Fruit fly (Drosophila melanogaster) whole organism, embryonic: ENCODE data around the gene Rpp30.
A peak's percentile ranks its signal among the peaks of the same experiment; 100 is the strongest.

Experiments used
- Aef1 ChIP-seq: fragments of 200-800 bp; sonication (Bioruptor generic); IDR thresholded peaks from 3 replicates; pipeline ENCODE4 v1.3.6; 2022; ENCODE audit warnings: missing biosample characterization, missing genetic modification characterization
- Antp ChIP-seq: fragments of 200-800 bp; sonication (Bioruptor generic); optimal IDR thresholded peaks from 3 replicates; lab custom pipeline; 2016; ENCODE audit warnings: missing biosample characterization, missing genetic modification characterization
- B-H1 ChIP-seq: fragments of 200-800 bp; sonication (Bioruptor generic); IDR thresholded peaks from 3 replicates; pipeline ENCODE4 v1.3.6; 2022; ENCODE audit warnings: missing biosample characterization, missing genetic modification characterization
- CG10267 ChIP-seq: fragments of 200-800 bp; sonication (Bioruptor generic); optimal IDR thresholded peaks from 2 replicates; lab custom pipeline; 2018; ENCODE audit warnings: missing biosample characterization, mild to moderate bottlenecking, missing genetic modification characterization, moderate library complexity
- CG10321 ChIP-seq: fragments of 200-800 bp; sonication (Bioruptor generic); IDR thresholded peaks from 2 replicates; pipeline ENCODE4 v1.3.6; 2022; ENCODE audit warnings: missing biosample characterization, missing genetic modification characterization
- CG10543 ChIP-seq: fragments of 200-800 bp; sonication (Bioruptor generic); optimal IDR thresholded peaks from 3 replicates; lab custom pipeline; 2017; ENCODE audit warnings: missing biosample characterization, mild to moderate bottlenecking, missing genetic modification characterization, moderate library complexity
- CG11560 ChIP-seq: fragments of 200-800 bp; sonication (Bioruptor generic); IDR thresholded peaks from 3 replicates; pipeline ENCODE4 v1.3.6; 2022; ENCODE audit warnings: missing biosample characterization, missing genetic modification characterization
- CG12071 ChIP-seq: fragments of 200-800 bp; sonication (Bioruptor generic); optimal IDR thresholded peaks from 3 replicates; lab custom pipeline; 2018; ENCODE audit warnings: missing biosample characterization, mild to moderate bottlenecking, missing genetic modification characterization
- CG12659 ChIP-seq: fragments of 200-800 bp; sonication (Bioruptor generic); optimal IDR thresholded peaks from 3 replicates; lab custom pipeline; 2017; ENCODE audit warnings: mild to moderate bottlenecking, missing biosample characterization, missing genetic modification reagents, missing genetic modification characterization
- CG13775 ChIP-seq: fragments of 200-800 bp; sonication (Bioruptor generic); optimal IDR thresholded peaks from 3 replicates; lab custom pipeline; 2017; ENCODE audit warnings: missing biosample characterization, mild to moderate bottlenecking, missing genetic modification characterization
- CG14441 ChIP-seq: fragments of 200-800 bp; sonication (Bioruptor generic); IDR thresholded peaks from 2 replicates; pipeline ENCODE4 v1.3.6; 2022; ENCODE audit warnings: missing biosample characterization, missing genetic modification characterization
- CG14710 ChIP-seq: fragments of 200-800 bp; sonication (Bioruptor generic); optimal IDR thresholded peaks from 3 replicates; lab custom pipeline; 2019; ENCODE audit warnings: missing biosample characterization, mild to moderate bottlenecking, missing genetic modification characterization, moderate library complexity
- CG16813 ChIP-seq: fragments of 200-800 bp; sonication (Bioruptor generic); IDR thresholded peaks from 3 replicates; pipeline ENCODE4 v1.3.6; 2022; ENCODE audit warnings: missing biosample characterization, missing genetic modification characterization; ENCODE audit not compliant: partially characterized antibody
- CG1832 ChIP-seq: fragments of 200-800 bp; sonication (Bioruptor generic); optimal IDR thresholded peaks from 2 replicates; lab custom pipeline; 2017; ENCODE audit warnings: missing biosample characterization, mild to moderate bottlenecking, missing genetic modification characterization, inconsistent platforms
- CG7372 ChIP-seq: fragments of 200-800 bp; sonication (Bioruptor generic); IDR thresholded peaks from 2 replicates; pipeline ENCODE4 v1.3.6; 2022; ENCODE audit warnings: missing biosample characterization, missing genetic modification characterization
- CG8281 ChIP-seq: fragments of 200-800 bp; sonication (Bioruptor generic); optimal IDR thresholded peaks from 2 replicates; lab custom pipeline; 2018; ENCODE audit warnings: missing biosample characterization, mild to moderate bottlenecking, missing genetic modification characterization, moderate library complexity
- CG8924 ChIP-seq: fragments of 200-800 bp; optimal IDR thresholded peaks from 3 replicates; lab custom pipeline; 2019; ENCODE audit warnings: missing biosample characterization, mild to moderate bottlenecking, missing genetic modification characterization, moderate library complexity
- CG9932 ChIP-seq: fragments of 200-800 bp; sonication (Bioruptor generic); IDR thresholded peaks from 2 replicates; pipeline ENCODE4 v1.3.6; 2022; ENCODE audit warnings: missing biosample characterization, missing genetic modification characterization
- Chrac-16 ChIP-seq: fragments of 200-800 bp; sonication (Bioruptor generic); optimal IDR thresholded peaks from 3 replicates; lab custom pipeline; 2016; ENCODE audit warnings: missing biosample characterization, missing genetic modification characterization
- Dbx ChIP-seq: fragments of 200-800 bp; sonication (Bioruptor generic); IDR thresholded peaks from 3 replicates; pipeline ENCODE4 v1.3.6; 2022; ENCODE audit warnings: missing biosample characterization, missing genetic modification characterization
- Drgx ChIP-seq: fragments of 200-800 bp; sonication (Bioruptor generic); IDR thresholded peaks from 2 replicates; pipeline ENCODE4 v1.3.6; 2022; ENCODE audit warnings: missing biosample characterization, missing genetic modification characterization
- Fer1 ChIP-seq: fragments of 200-800 bp; sonication (Bioruptor generic); optimal IDR thresholded peaks from 2 replicates; lab custom pipeline; 2017; ENCODE audit warnings: missing biosample characterization, mild to moderate bottlenecking, missing genetic modification characterization
- Fer2 ChIP-seq: fragments of 200-800 bp; sonication (Bioruptor generic); optimal IDR thresholded peaks from 2 replicates; lab custom pipeline; 2018; ENCODE audit warnings: missing biosample characterization, mild to moderate bottlenecking, missing genetic modification characterization, moderate library complexity
- HLH3B ChIP-seq: fragments of 200-800 bp; sonication (Bioruptor generic); IDR thresholded peaks from 2 replicates; pipeline ENCODE4 v1.3.6; 2022; ENCODE audit warnings: missing biosample characterization, missing genetic modification characterization
- Hr39 ChIP-seq: fragments of >200 bp; optimal IDR thresholded peaks from 2 replicates; lab custom pipeline; 2017
- Lim3 ChIP-seq: fragments of 200-800 bp; sonication (Bioruptor generic); IDR thresholded peaks from 2 replicates; pipeline ENCODE4 v1.3.6; 2022; ENCODE audit warnings: missing biosample characterization, missing genetic modification characterization
- Med ChIP-seq: fragments of 200-800 bp; sonication (Bioruptor generic); peaks from one replicate; lab custom pipeline; 2016; ENCODE audit warnings: missing biosample characterization, missing genetic modification characterization, mild to moderate bottlenecking, inconsistent platforms, moderate library complexity
- Ptx1 ChIP-seq: fragments of 200-800 bp; sonication (Bioruptor generic); IDR thresholded peaks from 2 replicates; pipeline ENCODE4 v1.3.6; 2022; ENCODE audit warnings: missing biosample characterization, missing genetic modification characterization
- Sry-β ChIP-seq: fragments of 200-800 bp; sonication (Bioruptor generic); optimal IDR thresholded peaks from 2 replicates; lab custom pipeline; 2018; ENCODE audit warnings: missing biosample characterization, mild to moderate bottlenecking, missing genetic modification characterization, moderate library complexity
- ac ChIP-seq: fragments of 200-800 bp; sonication (Bioruptor generic); optimal IDR thresholded peaks from 3 replicates; lab custom pipeline; 2017; ENCODE audit warnings: missing biosample characterization, mild to moderate bottlenecking, missing genetic modification characterization
- amos ChIP-seq: fragments of 200-800 bp; sonication (Bioruptor generic); IDR thresholded peaks from 2 replicates; pipeline ENCODE4 v1.3.6; 2022; ENCODE audit warnings: missing biosample characterization, missing genetic modification characterization; ENCODE audit not compliant: partially characterized antibody
- bigmax ChIP-seq: fragments of 200-800 bp; sonication (Bioruptor generic); optimal IDR thresholded peaks from 2 replicates; lab custom pipeline; 2018; ENCODE audit warnings: missing biosample characterization, mild to moderate bottlenecking, missing genetic modification characterization
- chinmo ChIP-seq: fragments of 200-800 bp; sonication (Bioruptor generic); IDR thresholded peaks from 4 replicates; pipeline ENCODE4 v1.3.6; 2022; ENCODE audit warnings: missing biosample characterization, missing genetic modification characterization; ENCODE audit not compliant: partially characterized antibody
- corto ChIP-seq: fragments of 200-800 bp; sonication (Bioruptor generic); optimal IDR thresholded peaks from 2 replicates; lab custom pipeline; 2016; ENCODE audit warnings: missing biosample characterization, mild to moderate bottlenecking, missing genetic modification characterization, moderate library complexity
- crp ChIP-seq, 2 experiments: fragments of 200-800 bp; sonication (Bioruptor generic); optimal IDR thresholded peaks; 2 replicates in 1 of 2; 3 replicates in 1 of 2; lab custom pipeline; 2017; ENCODE audit warnings: missing biosample characterization in 2 of 2, missing genetic modification characterization in 2 of 2, mild to moderate bottlenecking in 1 of 2, moderate library complexity in 1 of 2
- dimm ChIP-seq: fragments of 200-800 bp; sonication (Bioruptor generic); IDR thresholded peaks from 2 replicates; pipeline ENCODE4 v1.3.6; 2022; ENCODE audit warnings: missing biosample characterization, missing genetic modification characterization
- disco-r ChIP-seq: fragments of 200-800 bp; sonication (Bioruptor generic); optimal IDR thresholded peaks from 2 replicates; lab custom pipeline; 2016; ENCODE audit warnings: missing biosample characterization, missing genetic modification characterization
- dmrt99B ChIP-seq: fragments of 200-800 bp; sonication (Bioruptor generic); optimal IDR thresholded peaks from 2 replicates; lab custom pipeline; 2018; ENCODE audit warnings: missing biosample characterization, mild to moderate bottlenecking, missing genetic modification characterization, moderate library complexity
- eve ChIP-seq, 2 experiments: fragments of >200 bp; optimal IDR thresholded peaks; 2 replicates each; lab custom pipeline; 2017; ENCODE audit warnings: missing biosample characterization in 2 of 2, missing genetic modification characterization in 2 of 2
- ftz-f1 ChIP-seq: fragments of 200-800 bp; sonication (Bioruptor generic); optimal IDR thresholded peaks from 2 replicates; lab custom pipeline; 2016; ENCODE audit warnings: missing biosample characterization, missing genetic modification characterization
- nerfin-2 ChIP-seq: fragments of 200-800 bp; sonication (Bioruptor generic); IDR thresholded peaks from 2 replicates; pipeline ENCODE4 v1.3.6; 2022; ENCODE audit warnings: missing biosample characterization, missing genetic modification characterization; ENCODE audit not compliant: partially characterized antibody
- oc ChIP-seq: fragments of 200-800 bp; sonication (Bioruptor generic); optimal IDR thresholded peaks from 2 replicates; lab custom pipeline; 2018; ENCODE audit warnings: missing biosample characterization, mild to moderate bottlenecking, missing genetic modification characterization, moderate library complexity
- phol ChIP-seq: fragments of 200-800 bp; sonication (Bioruptor generic); optimal IDR thresholded peaks from 3 replicates; lab custom pipeline; 2018; ENCODE audit warnings: missing biosample characterization, mild to moderate bottlenecking, missing genetic modification characterization, moderate library complexity
- pita ChIP-seq: fragments of 200-800 bp; sonication (Bioruptor generic); optimal IDR thresholded peaks from 2 replicates; lab custom pipeline; 2017; ENCODE audit warnings: missing biosample characterization, mild to moderate bottlenecking, missing genetic modification characterization
- seq ChIP-seq: fragments of 200-800 bp; sonication (Bioruptor generic); IDR thresholded peaks from 2 replicates; pipeline ENCODE4 v1.3.6; 2022; ENCODE audit warnings: missing biosample characterization, missing genetic modification characterization
- sim ChIP-seq: fragments of 200-800 bp; sonication (Bioruptor generic); IDR thresholded peaks from 2 replicates; pipeline ENCODE4 v1.3.6; 2022; ENCODE audit warnings: missing biosample characterization, missing genetic modification characterization
- slp2 ChIP-seq: fragments of 200-800 bp; sonication (Bioruptor generic); optimal IDR thresholded peaks from 2 replicates; lab custom pipeline; 2016; ENCODE audit warnings: missing biosample characterization, missing genetic modification characterization
- stwl ChIP-seq: fragments of 200-800 bp; sonication (Bioruptor generic); optimal IDR thresholded peaks from 3 replicates; lab custom pipeline; 2018; ENCODE audit warnings: missing biosample characterization, mild to moderate bottlenecking, missing genetic modification characterization, moderate library complexity
- tgo ChIP-seq: fragments of 200-800 bp; sonication (Bioruptor generic); IDR thresholded peaks from 3 replicates; pipeline ENCODE4 v1.3.6; 2022; ENCODE audit warnings: missing biosample characterization, missing genetic modification characterization
- unc-4 ChIP-seq: fragments of 200-800 bp; sonication (Bioruptor generic); IDR thresholded peaks from 2 replicates; pipeline ENCODE4 v1.3.6; 2022; ENCODE audit warnings: missing biosample characterization, missing genetic modification characterization; ENCODE audit not compliant: partially characterized antibody
- wor ChIP-seq: fragments of 200-800 bp; sonication (Bioruptor generic); IDR thresholded peaks from 2 replicates; pipeline ENCODE4 v1.3.6; 2022; ENCODE audit warnings: missing biosample characterization, missing genetic modification characterization
- z ChIP-seq: fragments of 200-800 bp; sonication (Bioruptor generic); IDR thresholded peaks from 3 replicates; pipeline ENCODE4 v1.3.6; 2022; ENCODE audit warnings: missing biosample characterization, missing genetic modification characterization
- zen ChIP-seq: fragments of 200-800 bp; sonication (Bioruptor generic); optimal IDR thresholded peaks from 3 replicates; lab custom pipeline; 2018; ENCODE audit warnings: missing biosample characterization, mild to moderate bottlenecking, missing genetic modification characterization, moderate library complexity

The Rpp30 gene

DNA sequence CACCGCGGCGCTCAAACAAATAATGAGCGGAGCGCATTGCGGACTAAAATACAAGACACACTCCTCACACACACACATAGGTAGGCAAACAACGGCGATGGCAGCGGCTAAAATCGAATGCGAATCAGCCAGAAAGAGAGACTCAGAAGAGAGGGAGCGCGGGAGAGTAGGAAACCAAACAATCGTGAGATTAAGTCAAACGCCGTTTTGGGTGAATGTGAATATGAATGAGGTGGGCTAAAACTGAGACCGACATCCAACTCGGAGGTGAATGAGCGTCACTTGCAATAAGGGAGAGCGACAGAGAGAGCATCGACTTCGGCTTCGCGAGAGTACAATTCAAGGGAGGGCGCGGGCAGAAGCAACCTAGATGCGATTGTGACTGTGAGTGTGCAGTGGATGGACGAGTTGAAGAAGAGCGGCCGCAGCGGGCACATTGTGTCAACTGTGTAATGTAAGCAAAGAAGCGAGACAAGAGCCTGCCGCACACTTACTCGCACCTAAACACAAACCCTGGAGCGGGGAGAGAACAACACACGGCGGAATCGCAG lies 30.2 kb downstream of the Rpp30 start (continued):
- TF ChIP-seq CG14710 (no peak), Drgx (GFP tag; lab: Robert Waterston, UW) (no peak), HLH3B (no peak), Antp (no peak), CG13775 (no peak), CG10321 (no peak), CG8281 (no peak), CG7372 (GFP tag; lab: Robert Waterston, UW) (no peak), Chrac-16 (no peak), ftz-f1 (no peak), ac (GFP tag; lab: Kevin White, UChicago) (no peak), tgo (no peak), CG8924 (tag; lab: Kevin White, UChicago) (peak; percentile 57), eve (GFP tag; optimal IDR thresholded peaks at IDR 0.05; lab: Kevin White, UChicago) (no peak), Hr39 (no peak), Lim3 (GFP tag; lab: Robert Waterston, UW) (no peak), CG12071 (GFP tag; lab: Kevin White, UChicago) (no peak), wor (no peak), CG10543 (GFP tag; lab: Kevin White, UChicago) (peak; percentile 65), seq (GFP tag; lab: Robert Waterston, UW) (peak; percentile 60), CG11560 (tag; lab: Robert Waterston, UW) (no peak), crp (GFP tag; optimal IDR thresholded peaks at IDR 0.05; lab: Kevin White, UChicago) (no peak), CG1832 (GFP tag; lab: Kevin White, UChicago) (peak; percentile 44), dimm (no peak), CG14441 (no peak), Fer2 (tag; lab: Kevin White, UChicago) (no peak), nerfin-2 (GFP tag; lab: Robert Waterston, UW) (no peak), bigmax (GFP tag; lab: Kevin White, UChicago) (peak; percentile 21)

DNA sequence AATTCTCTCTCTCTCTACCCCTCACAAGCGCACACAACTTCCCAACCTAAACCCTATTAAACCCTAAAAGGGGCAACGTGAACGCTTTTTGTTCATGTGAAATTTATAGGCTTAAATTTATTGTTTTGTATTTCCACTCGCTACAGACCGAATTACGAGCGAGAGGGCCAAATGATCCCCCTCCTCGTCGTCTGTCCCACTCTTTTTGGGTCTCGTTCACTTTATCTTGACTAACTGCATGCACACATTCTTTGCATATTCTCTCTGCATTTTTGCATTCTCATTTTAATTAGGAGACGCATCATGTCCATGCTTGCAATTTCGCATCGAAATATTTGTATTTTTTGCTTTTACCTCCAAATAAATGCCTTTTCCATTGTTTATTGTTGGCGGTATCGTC lies 31.0 kb downstream of the Rpp30 start:
- no peak for TF ChIP-seq zen (tag; lab: Kevin White, UChicago)
- no peak for TF ChIP-seq pita (GFP tag; lab: Kevin White, UChicago)
- no peak for TF ChIP-seq amos
- no peak for TF ChIP-seq Sry-β (GFP tag; lab: Kevin White, UChicago)
- no peak for TF ChIP-seq Fer1 (GFP tag; lab: Kevin White, UChicago)
- TF ChIP-seq sim (GFP tag; lab: Robert Waterston, UW), result no peak
- no peak for TF ChIP-seq Aef1
- TF ChIP-seq z (GFP tag; lab: Robert Waterston, UW), result no peak
- no peak for TF ChIP-seq Ptx1
- TF ChIP-seq dmrt99B (tag; lab: Kevin White, UChicago), result no peak
- TF ChIP-seq oc (tag; lab: Kevin White, UChicago), result peak; percentile 7
- TF ChIP-seq chinmo (GFP tag; lab: Robert Waterston, UW), result no peak
- TF ChIP-seq CG9932 (GFP tag; lab: Robert Waterston, UW), result no peak
- TF ChIP-seq CG8924 (tag; lab: Kevin White, UChicago), result no peak
- TF ChIP-seq CG12659 (GFP tag; lab: Kevin White, UChicago), result no peak
- no peak for TF ChIP-seq Med (GFP tag; lab: Kevin White, UChicago)
- TF ChIP-seq CG16813 (GFP tag; lab: Robert Waterston, UW), result no peak
- TF ChIP-seq Dbx (GFP tag; lab: Robert Waterston, UW), result no peak
- no peak for TF ChIP-seq B-H1 (GFP tag; lab: Robert Waterston, UW)
- no peak for TF ChIP-seq CG10267 (tag; lab: Kevin White, UChicago)
- TF ChIP-seq phol (tag; lab: Kevin White, UChicago), result no peak
- no peak for TF ChIP-seq disco-r
- no peak for TF ChIP-seq slp2 (GFP tag; lab: Kevin White, UChicago)
- no peak for TF ChIP-seq corto (GFP tag; lab: Kevin White, UChicago)
- TF ChIP-seq unc-4 (GFP tag; lab: Robert Waterston, UW), result no peak
- TF ChIP-seq stwl, result no peak
